Fruit fly (Drosophila melanogaster): ENCODE results near the gene NimC1.

Gene NimC1

DNA sequence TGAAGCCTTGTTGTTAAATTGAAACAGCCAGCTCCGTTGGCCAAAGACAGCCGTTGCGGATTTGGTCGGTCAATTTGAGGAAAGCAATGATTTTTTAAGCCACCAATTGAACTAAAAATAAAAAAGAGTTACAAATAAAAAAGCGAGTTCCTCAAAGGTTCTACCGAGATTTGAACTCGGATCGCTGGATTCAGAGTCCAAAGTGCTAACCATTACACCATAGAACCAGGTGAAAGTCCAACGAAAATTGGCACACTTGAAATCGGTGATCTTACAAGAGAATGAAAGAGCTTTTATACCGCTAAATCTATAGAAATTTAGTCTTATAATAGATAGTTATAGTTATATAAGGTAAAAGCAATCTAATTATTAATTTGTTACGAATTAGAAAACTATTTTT is 33.8 kb upstream of the NimC1 start:
- TF ChIP-seq CG8159 (tag; optimal IDR thresholded peaks at IDR 0.05) (no peak), Pif1A (GFP tag; optimal IDR thresholded peaks at IDR 0.05) (no peak), D1 (tag; optimal IDR thresholded peaks at IDR 0.05) (no peak), CG4496 (GFP tag; IDR thresholded peaks at IDR 0.05) (no peak), CG13204 (GFP tag; optimal IDR thresholded peaks at IDR 0.05) (no peak), Pif1B (GFP tag; optimal IDR thresholded peaks at IDR 0.05) (no peak), CG34367 (tag; optimal IDR thresholded peaks at IDR 0.05) (no peak), CG9948 (tag; optimal IDR thresholded peaks at IDR 0.05) (no peak), CG8301 (tag; optimal IDR thresholded peaks at IDR 0.05) (no peak), CG17806 (tag; optimal IDR thresholded peaks at IDR 0.05) (no peak), CG14655 (GFP tag; optimal IDR thresholded peaks at IDR 0.05) (no peak), Ets98B (GFP tag; IDR thresholded peaks at IDR 0.05) (no peak), rn (GFP tag; IDR thresholded peaks at IDR 0.05) (no peak)

DNA sequence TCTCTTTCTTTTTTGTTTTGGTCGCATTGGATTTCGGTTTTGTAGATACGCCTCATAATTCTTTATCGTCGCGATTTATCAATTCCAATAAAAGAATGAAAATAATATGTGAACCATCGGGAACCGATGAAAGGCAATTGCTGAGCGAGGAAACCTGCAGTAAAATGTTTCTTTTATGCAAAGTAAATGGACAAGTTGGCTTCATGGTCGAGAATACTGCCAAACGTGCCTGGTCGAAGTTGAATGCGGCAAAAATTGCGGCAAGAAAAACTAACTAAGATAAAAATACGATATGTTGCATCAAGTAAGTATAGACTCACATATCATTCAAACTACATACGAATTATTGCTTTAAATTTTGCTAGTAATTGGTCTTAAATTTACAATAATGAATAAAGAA is 31.2 kb upstream of the NimC1 start, which contains the start of gene CG42692:
CG42692 (plus strand) TSS at position 301 of the 400 bp plus-strand sequence.
- TF ChIP-seq CG14655 (GFP tag; optimal IDR thresholded peaks at IDR 0.05) (no peak), Pif1B (GFP tag; optimal IDR thresholded peaks at IDR 0.05) (no peak), CG34367 (tag; optimal IDR thresholded peaks at IDR 0.05) (no peak)

DNA sequence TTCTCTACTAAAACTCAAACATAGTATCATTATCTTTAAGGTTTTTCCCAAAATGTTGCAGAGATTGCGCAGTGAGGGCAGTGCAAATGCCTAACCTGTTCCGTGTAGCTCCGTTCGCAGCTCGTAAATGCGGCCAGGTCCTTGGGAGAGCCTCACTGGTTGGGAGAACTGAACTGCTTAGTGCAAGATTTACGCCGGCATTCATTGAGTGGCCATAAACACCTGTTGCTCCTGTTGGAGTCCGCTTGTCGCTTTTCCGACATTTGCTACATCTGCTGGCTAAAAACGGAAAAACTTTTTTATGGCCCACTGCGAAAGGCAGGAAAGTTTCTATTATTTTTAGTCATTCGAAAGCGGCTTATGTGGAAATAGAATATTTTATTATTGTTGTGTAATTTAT is 25.3 kb upstream of the NimC1 start:
- no peak for TF ChIP-seq CG15710 (tag; optimal IDR thresholded peaks at IDR 0.05)
- peak; percentile 61; the same call in 1 of the 2 replicates for TF ChIP-seq CG12605 (GFP tag; IDR thresholded peaks at IDR 0.05)
- no peak for TF ChIP-seq CG9948 (tag; optimal IDR thresholded peaks at IDR 0.05)
- TF ChIP-seq CG32121 (GFP tag; IDR thresholded peaks at IDR 0.05), result no peak

DNA sequence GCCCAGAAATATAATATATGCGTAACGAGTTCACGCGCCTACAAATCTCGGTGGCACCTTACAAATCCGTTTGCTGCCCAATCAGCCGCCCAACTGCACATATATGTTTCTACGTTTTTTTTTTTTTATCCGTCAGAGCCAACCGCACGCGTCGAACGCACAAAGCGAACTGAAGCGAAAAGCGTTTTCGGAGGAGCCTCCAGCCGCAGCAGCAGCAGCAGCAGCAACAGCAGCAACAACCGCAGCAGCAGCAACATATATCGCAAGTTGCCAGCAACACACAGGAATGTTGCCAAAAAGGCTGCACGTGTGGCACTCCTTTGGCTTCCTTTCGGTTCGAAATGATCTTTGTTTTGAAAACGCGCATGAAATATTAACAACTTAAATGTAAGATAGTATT is 24.5 kb upstream of the NimC1 start, which contains the start of gene rk:
rk (minus strand) TSS at position 171 of the 400 bp plus-strand sequence.
- no peak for TF ChIP-seq CG13204 (GFP tag; optimal IDR thresholded peaks at IDR 0.05)
- 0 out of 3 replicates have a peak, but pooled peaks have one; percentile 25 for TF ChIP-seq CG4496 (GFP tag; IDR thresholded peaks at IDR 0.05)

DNA sequence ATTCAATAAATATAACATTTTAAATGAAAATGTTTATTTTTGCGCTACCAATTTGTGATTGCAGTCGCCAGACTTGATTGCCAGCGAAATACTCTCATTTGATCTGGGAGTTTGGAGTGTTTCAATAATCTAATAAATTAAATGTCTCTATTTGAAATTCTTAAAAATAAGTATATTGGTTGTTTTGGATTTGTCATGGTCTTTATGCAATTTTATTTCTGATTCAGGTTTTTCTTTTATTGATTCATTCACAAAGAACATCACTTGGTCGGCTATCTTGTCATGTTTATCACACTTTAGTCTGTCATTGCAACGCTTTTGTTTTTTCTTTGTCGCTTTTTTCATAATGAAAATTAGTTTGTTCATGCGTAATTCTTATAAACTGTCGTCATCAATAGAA is 22.4 kb upstream of the NimC1 start:
- TF ChIP-seq rn (GFP tag; IDR thresholded peaks at IDR 0.05) (no peak), CG8159 (tag; optimal IDR thresholded peaks at IDR 0.05) (no peak), CG15710 (tag; optimal IDR thresholded peaks at IDR 0.05) (no peak), Snoo (tag; optimal IDR thresholded peaks at IDR 0.05) (no peak), Pif1B (GFP tag; optimal IDR thresholded peaks at IDR 0.05) (no peak), gl (tag; optimal IDR thresholded peaks at IDR 0.05) (no peak), CG4496 (GFP tag; IDR thresholded peaks at IDR 0.05) (peak; percentile 72), CG34367 (tag; optimal IDR thresholded peaks at IDR 0.05) (no peak), Ets98B (GFP tag; IDR thresholded peaks at IDR 0.05) (peak; percentile 62), fd96Ca (GFP tag; IDR thresholded peaks at IDR 0.05) (0 out of 3 replicates have a peak, but pooled peaks have one; percentile 32)

DNA sequence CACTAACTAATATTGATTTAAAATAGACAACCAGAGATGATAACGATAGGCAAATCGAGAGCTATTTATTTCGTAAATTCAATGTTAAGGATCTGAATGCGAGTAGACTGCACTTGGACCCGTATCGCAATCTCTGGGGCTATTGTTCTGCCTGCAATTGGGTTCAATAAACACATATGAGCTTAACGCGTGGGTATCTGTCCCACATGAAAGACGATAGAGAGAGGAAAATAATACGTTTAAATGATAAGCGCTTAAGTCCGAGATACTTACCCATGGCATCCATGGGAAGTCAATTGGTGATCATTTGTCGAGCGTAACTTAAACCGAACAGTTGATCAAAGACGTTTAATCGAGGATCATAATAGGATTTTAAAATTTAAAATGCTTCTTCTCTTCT is 3.3 kb upstream of the NimC1 start, which contains the start of gene NimC2:
NimC2 (plus strand) TSS at position 301 of the 400 bp plus-strand sequence.
- TF ChIP-seq EcR (GFP tag; optimal IDR thresholded peaks at IDR 0.05) (no peak), CG14655 (GFP tag; optimal IDR thresholded peaks at IDR 0.05) (no peak), CG12605 (GFP tag; IDR thresholded peaks at IDR 0.05) (no peak), CG13204 (GFP tag; optimal IDR thresholded peaks at IDR 0.05) (no peak), CG4496 (GFP tag; IDR thresholded peaks at IDR 0.05) (no peak), CG32121 (GFP tag; IDR thresholded peaks at IDR 0.05) (no peak), Pif1A (GFP tag; optimal IDR thresholded peaks at IDR 0.05) (no peak), Snoo (tag; optimal IDR thresholded peaks at IDR 0.05) (no peak), CG8301 (tag; optimal IDR thresholded peaks at IDR 0.05) (no peak), CG17806 (tag; optimal IDR thresholded peaks at IDR 0.05) (no peak), D1 (tag; optimal IDR thresholded peaks at IDR 0.05) (no peak), CG15710 (tag; optimal IDR thresholded peaks at IDR 0.05) (no peak), CG9948 (tag; optimal IDR thresholded peaks at IDR 0.05) (no peak), CG8159 (tag; optimal IDR thresholded peaks at IDR 0.05) (no peak), rn (GFP tag; IDR thresholded peaks at IDR 0.05) (no peak), gl (tag; optimal IDR thresholded peaks at IDR 0.05) (no peak), CG34367 (tag; optimal IDR thresholded peaks at IDR 0.05) (no peak)

DNA sequence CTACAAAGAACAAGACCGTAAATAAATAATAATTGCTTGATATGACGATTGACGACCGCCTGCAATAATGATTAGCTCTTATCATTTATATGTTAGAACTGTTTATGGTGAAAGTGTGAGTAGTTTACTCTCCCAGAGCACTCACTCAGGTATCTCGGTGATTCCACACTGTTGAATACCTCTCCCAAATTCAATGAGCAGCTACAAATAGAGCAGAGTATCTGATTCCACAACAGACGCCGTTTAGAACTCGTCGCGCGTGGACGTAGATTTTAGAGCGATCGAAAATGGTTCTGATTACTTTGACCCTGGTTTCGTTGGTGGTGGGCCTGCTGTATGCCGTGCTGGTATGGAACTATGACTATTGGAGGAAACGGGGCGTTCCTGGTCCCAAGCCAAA is 504 bp upstream of the NimC1 start, which contains the start of gene Cyp28a5:
Cyp28a5 (plus strand) TSS at position 230 of the 400 bp plus-strand sequence.
- TF ChIP-seq CG8301 (tag; optimal IDR thresholded peaks at IDR 0.05) (no peak), Pif1A (GFP tag; optimal IDR thresholded peaks at IDR 0.05) (no peak), EcR (GFP tag; optimal IDR thresholded peaks at IDR 0.05) (no peak), fd96Ca (GFP tag; IDR thresholded peaks at IDR 0.05) (no peak), CG10348 (GFP tag; IDR thresholded peaks at IDR 0.05) (no peak), CG4496 (GFP tag; IDR thresholded peaks at IDR 0.05) (no peak), CG9948 (tag; optimal IDR thresholded peaks at IDR 0.05) (no peak), Snoo (tag; optimal IDR thresholded peaks at IDR 0.05) (no peak)

DNA sequence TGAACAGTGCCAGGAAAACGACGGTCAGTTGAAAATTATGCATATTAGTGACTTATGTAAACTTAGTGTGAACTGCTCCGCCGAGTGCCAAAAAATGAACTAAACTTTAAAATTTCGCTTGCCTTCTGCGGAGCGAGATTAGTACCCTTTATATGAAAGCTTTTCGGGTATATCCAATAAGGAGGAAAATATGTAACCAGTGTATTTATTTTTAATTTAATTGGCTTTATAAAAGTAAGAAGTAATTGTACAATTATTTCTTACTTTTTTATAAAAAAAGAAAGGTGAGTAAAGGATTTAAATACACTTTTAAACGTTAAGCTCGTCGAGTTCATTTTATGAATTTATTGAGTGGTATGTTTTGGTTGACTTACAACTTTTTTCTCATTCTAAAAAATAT is 3.7 kb downstream of the NimC1 start, which contains the start of gene He:
He (minus strand) TSS at position 101 of the 400 bp plus-strand sequence.
- no peak for TF ChIP-seq Ets98B (GFP tag; IDR thresholded peaks at IDR 0.05)
- TF ChIP-seq gl (tag; optimal IDR thresholded peaks at IDR 0.05), result no peak
- TF ChIP-seq CG34367 (tag; optimal IDR thresholded peaks at IDR 0.05), result no peak
- no peak for TF ChIP-seq CG32121 (GFP tag; IDR thresholded peaks at IDR 0.05)
- TF ChIP-seq CG4496 (GFP tag; IDR thresholded peaks at IDR 0.05), result no peak
- no peak for TF ChIP-seq CG13204 (GFP tag; optimal IDR thresholded peaks at IDR 0.05)
- no peak for TF ChIP-seq Pif1A (GFP tag; optimal IDR thresholded peaks at IDR 0.05)
- no peak for TF ChIP-seq CG8301 (tag; optimal IDR thresholded peaks at IDR 0.05)
- no peak for TF ChIP-seq CG15710 (tag; optimal IDR thresholded peaks at IDR 0.05)
- no peak for TF ChIP-seq D1 (tag; optimal IDR thresholded peaks at IDR 0.05)
- TF ChIP-seq CG14655 (GFP tag; optimal IDR thresholded peaks at IDR 0.05), result no peak
- no peak for TF ChIP-seq fd96Ca (GFP tag; IDR thresholded peaks at IDR 0.05)
- no peak for TF ChIP-seq Snoo (tag; optimal IDR thresholded peaks at IDR 0.05)

Data from whole organism, pupa.